Fruit fly (Drosophila melanogaster) whole organism, embryonic: Measurements from ENCODE around the gene SkpD.

ENCODE experiments used
- Atf-2 ChIP-seq: fragments of 200-800 bp; sonication (Bioruptor generic); optimal IDR thresholded peaks from 2 replicates; lab custom pipeline; 2016; ENCODE audit warnings: missing biosample characterization, missing genetic modification characterization
- Bdp1 ChIP-seq: fragments of 200-800 bp; sonication (Bioruptor generic); optimal IDR thresholded peaks from 3 replicates; lab custom pipeline; 2016; ENCODE audit warnings: missing biosample characterization, missing genetic modification characterization
- CG11696 ChIP-seq: fragments of 200-800 bp; sonication (Bioruptor generic); IDR thresholded peaks from 2 replicates; pipeline ENCODE4 v1.3.6; 2022; ENCODE audit warnings: missing biosample characterization, missing genetic modification characterization
- CG12071 ChIP-seq: fragments of 200-800 bp; sonication (Bioruptor generic); optimal IDR thresholded peaks from 3 replicates; lab custom pipeline; 2018; ENCODE audit warnings: missing biosample characterization, mild to moderate bottlenecking, missing genetic modification characterization
- CG12155 ChIP-seq: fragments of 200-800 bp; sonication (Bioruptor generic); optimal IDR thresholded peaks from 3 replicates; lab custom pipeline; 2016; ENCODE audit warnings: missing biosample characterization, missing genetic modification characterization
- CG13424 ChIP-seq: fragments of 200-800 bp; sonication (Bioruptor generic); optimal IDR thresholded peaks from 2 replicates; lab custom pipeline; 2019; ENCODE audit warnings: missing biosample characterization, mild to moderate bottlenecking, missing genetic modification characterization, moderate library complexity
- CG13894 ChIP-seq: fragments of 200-800 bp; sonication (Bioruptor generic); optimal IDR thresholded peaks from 3 replicates; lab custom pipeline; 2018; ENCODE audit warnings: missing biosample characterization, mild to moderate bottlenecking, missing genetic modification characterization, moderate library complexity
- CG15514 ChIP-seq: fragments of 200-800 bp; sonication (Bioruptor generic); optimal IDR thresholded peaks from 3 replicates; lab custom pipeline; 2017; ENCODE audit warnings: missing biosample characterization, missing genetic modification characterization, mild to moderate bottlenecking, moderate library complexity, missing genetic modification reagents
- CG15696 ChIP-seq: fragments of 200-800 bp; sonication (Bioruptor generic); optimal IDR thresholded peaks from 2 replicates; lab custom pipeline; 2019; ENCODE audit warnings: missing biosample characterization, mild to moderate bottlenecking, missing genetic modification characterization, moderate library complexity
- CG1647 ChIP-seq: fragments of 200-800 bp; sonication (Bioruptor generic); optimal IDR thresholded peaks from 3 replicates; lab custom pipeline; 2016; ENCODE audit warnings: missing biosample characterization, missing genetic modification characterization
- CG16863 ChIP-seq: fragments of 200-800 bp; sonication (Bioruptor generic); optimal IDR thresholded peaks from 3 replicates; lab custom pipeline; 2016; ENCODE audit warnings: missing biosample characterization, missing genetic modification characterization
- CG1792 ChIP-seq: fragments of 200-800 bp; sonication (Bioruptor generic); optimal IDR thresholded peaks from 2 replicates; lab custom pipeline; 2016; ENCODE audit warnings: missing biosample characterization, missing genetic modification characterization
- CG18262 ChIP-seq: fragments of 200-800 bp; optimal IDR thresholded peaks from 3 replicates; lab custom pipeline; 2019; ENCODE audit warnings: missing biosample characterization, mild to moderate bottlenecking, missing genetic modification characterization, moderate library complexity
- CG2712 ChIP-seq: fragments of 200-800 bp; optimal IDR thresholded peaks from 3 replicates; lab custom pipeline; 2019; ENCODE audit warnings: missing biosample characterization, mild to moderate bottlenecking, missing genetic modification characterization, moderate library complexity
- CG30020 ChIP-seq: fragments of 200-800 bp; optimal IDR thresholded peaks from 2 replicates; lab custom pipeline; 2019; ENCODE audit warnings: missing biosample characterization, mild to moderate bottlenecking, missing genetic modification characterization, moderate library complexity
- CG3065 ChIP-seq: fragments of 200-800 bp; sonication (Bioruptor generic); optimal IDR thresholded peaks from 2 replicates; lab custom pipeline; 2016; ENCODE audit warnings: missing biosample characterization, missing genetic modification characterization
- CG32767 ChIP-seq: fragments of 200-800 bp; sonication (Bioruptor generic); IDR thresholded peaks from 2 replicates; pipeline ENCODE4 v1.3.6; 2022; ENCODE audit warnings: missing biosample characterization, missing genetic modification characterization
- CG3838 ChIP-seq: fragments of 200-800 bp; sonication (Bioruptor generic); optimal IDR thresholded peaks from 3 replicates; lab custom pipeline; 2016; ENCODE audit warnings: missing biosample characterization, missing genetic modification characterization
- CG3995 ChIP-seq: fragments of 200-800 bp; sonication (Bioruptor generic); optimal IDR thresholded peaks from 3 replicates; lab custom pipeline; 2016; ENCODE audit warnings: missing biosample characterization, missing genetic modification characterization
- CG4617 ChIP-seq: fragments of 200-800 bp; sonication (Bioruptor generic); optimal IDR thresholded peaks from 3 replicates; lab custom pipeline; 2016; ENCODE audit warnings: missing biosample characterization, missing genetic modification characterization, borderline replicate concordance
- CG5953 ChIP-seq: fragments of 200-800 bp; sonication (Bioruptor generic); IDR thresholded peaks from 2 replicates; pipeline ENCODE4 v1.3.6; 2022; ENCODE audit warnings: missing biosample characterization, missing genetic modification characterization
- CG6272 ChIP-seq: fragments of 200-800 bp; sonication (Bioruptor generic); IDR thresholded peaks from 2 replicates; pipeline ENCODE4 v1.3.6; 2022; ENCODE audit warnings: missing biosample characterization, missing genetic modification characterization
- CG7928 ChIP-seq: fragments of 200-800 bp; sonication (Bioruptor generic); optimal IDR thresholded peaks from 2 replicates; lab custom pipeline; 2017; ENCODE audit warnings: missing biosample characterization, mild to moderate bottlenecking, missing genetic modification characterization
- CG9817 ChIP-seq: fragments of 200-800 bp; sonication (Bioruptor generic); optimal IDR thresholded peaks from 2 replicates; lab custom pipeline; 2018; ENCODE audit warnings: missing biosample characterization, mild to moderate bottlenecking, missing genetic modification characterization, moderate library complexity
- CG9876 ChIP-seq: fragments of 200-800 bp; sonication (Bioruptor generic); optimal IDR thresholded peaks from 2 replicates; lab custom pipeline; 2016; ENCODE audit warnings: missing biosample characterization, missing genetic modification characterization
- CG9932 ChIP-seq: fragments of 200-800 bp; sonication (Bioruptor generic); IDR thresholded peaks from 2 replicates; pipeline ENCODE4 v1.3.6; 2022; ENCODE audit warnings: missing biosample characterization, missing genetic modification characterization
- CTCF ChIP-seq: fragments of 200-800 bp; sonication (Bioruptor generic); optimal IDR thresholded peaks from 2 replicates; lab custom pipeline; 2017; ENCODE audit warnings: missing biosample characterization, mild to moderate bottlenecking, missing genetic modification characterization, moderate library complexity
- CkIIα-i1 ChIP-seq: fragments of 200-800 bp; sonication (Bioruptor generic); IDR thresholded peaks from 2 replicates; pipeline ENCODE4 v1.3.6; 2022; ENCODE audit warnings: missing biosample characterization, missing genetic modification characterization
- Dp ChIP-seq: fragments of 200-800 bp; sonication (Bioruptor generic); optimal IDR thresholded peaks from 2 replicates; lab custom pipeline; 2018; ENCODE audit warnings: missing biosample characterization, mild to moderate bottlenecking, missing genetic modification characterization, moderate library complexity
- E2f2 ChIP-seq: fragments of 200-800 bp; sonication (Bioruptor generic); IDR thresholded peaks from 2 replicates; pipeline ENCODE4 v1.3.6; 2022; ENCODE audit warnings: missing biosample characterization, missing genetic modification characterization
- ERR ChIP-seq: fragments of 200-800 bp; sonication (Bioruptor generic); optimal IDR thresholded peaks from 2 replicates; lab custom pipeline; 2016; ENCODE audit warnings: missing biosample characterization, missing genetic modification characterization
- HLHmδ ChIP-seq: fragments of 200-800 bp; sonication (Bioruptor generic); optimal IDR thresholded peaks from 2 replicates; lab custom pipeline; 2018; ENCODE audit warnings: missing biosample characterization, mild to moderate bottlenecking, missing genetic modification characterization, moderate library complexity
- Hey ChIP-seq: fragments of 200-800 bp; sonication (Bioruptor generic); optimal IDR thresholded peaks from 3 replicates; lab custom pipeline; 2018; ENCODE audit warnings: missing biosample characterization, mild to moderate bottlenecking, missing genetic modification characterization
- Rx ChIP-seq: fragments of 200-800 bp; sonication (Bioruptor generic); IDR thresholded peaks from 2 replicates; pipeline ENCODE4 v1.3.6; 2022; ENCODE audit warnings: missing biosample characterization, missing genetic modification characterization
- Ssrp ChIP-seq: fragments of 200-800 bp; sonication (Bioruptor generic); optimal IDR thresholded peaks from 2 replicates; lab custom pipeline; 2018; ENCODE audit warnings: missing biosample characterization, mild to moderate bottlenecking, missing genetic modification characterization, moderate library complexity
- Stat92E ChIP-seq, 3 experiments: fragments of >200 bp in 2 of 3; fragments of 200-800 bp in 1 of 3; sonication (Bioruptor generic) in 1 of 3; optimal IDR thresholded peaks; 2 replicates each; lab custom pipeline; 2017 to 2019; ENCODE audit warnings: missing biosample characterization in 3 of 3, missing genetic modification characterization in 3 of 3, mild to moderate bottlenecking in 1 of 3, moderate library complexity in 1 of 3
- Xbp1 ChIP-seq: fragments of 200-800 bp; sonication (Bioruptor generic); optimal IDR thresholded peaks from 3 replicates; lab custom pipeline; 2016; ENCODE audit warnings: missing biosample characterization, mild to moderate bottlenecking, missing genetic modification characterization
- disco-r ChIP-seq: fragments of 200-800 bp; sonication (Bioruptor generic); optimal IDR thresholded peaks from 2 replicates; lab custom pipeline; 2016; ENCODE audit warnings: missing biosample characterization, missing genetic modification characterization
- ems ChIP-seq: fragments of 200-800 bp; sonication (Bioruptor generic); optimal IDR thresholded peaks from 3 replicates; lab custom pipeline; 2016; ENCODE audit warnings: missing biosample characterization, missing genetic modification characterization
- esg ChIP-seq: fragments of 200-800 bp; sonication (Bioruptor generic); conservative IDR thresholded peaks from 2 replicates; pipeline ENCODE4 v1.3.6; 2022; ENCODE audit warnings: missing biosample characterization, missing genetic modification characterization
- gfzf ChIP-seq: fragments of 200-800 bp; sonication (Bioruptor generic); optimal IDR thresholded peaks from 2 replicates; lab custom pipeline; 2016; ENCODE audit warnings: missing biosample characterization, mild to moderate bottlenecking, missing genetic modification characterization, moderate library complexity
- ham ChIP-seq: fragments of 200-800 bp; sonication (Bioruptor generic); IDR thresholded peaks from 2 replicates; pipeline ENCODE4 v1.3.6; 2022; ENCODE audit warnings: missing biosample characterization, missing genetic modification characterization
- her ChIP-seq: fragments of 200-800 bp; sonication (Bioruptor generic); optimal IDR thresholded peaks from 2 replicates; lab custom pipeline; 2016; ENCODE audit warnings: missing biosample characterization, missing genetic modification characterization
- ind ChIP-seq: fragments of 200-800 bp; sonication (Bioruptor generic); optimal IDR thresholded peaks from 3 replicates; lab custom pipeline; 2016; ENCODE audit warnings: missing biosample characterization, missing genetic modification characterization
- insv ChIP-seq, 2 experiments: fragments of 200-800 bp; sonication (Bioruptor generic); optimal IDR thresholded peaks; 3 replicates each; lab custom pipeline; 2016 to 2018; ENCODE audit warnings: missing biosample characterization in 2 of 2, missing genetic modification characterization in 2 of 2
- kah ChIP-seq: fragments of 200-800 bp; sonication (Bioruptor generic); optimal IDR thresholded peaks from 2 replicates; lab custom pipeline; 2018; ENCODE audit warnings: missing biosample characterization, mild to moderate bottlenecking, missing genetic modification characterization
- klu ChIP-seq: fragments of 200-800 bp; sonication (Bioruptor generic); IDR thresholded peaks from 2 replicates; pipeline ENCODE4 v1.3.6; 2022; ENCODE audit warnings: missing biosample characterization, missing genetic modification characterization
- nau ChIP-seq: fragments of 200-800 bp; sonication (Bioruptor generic); optimal IDR thresholded peaks from 3 replicates; lab custom pipeline; 2017; ENCODE audit warnings: missing biosample characterization, mild to moderate bottlenecking, missing genetic modification characterization, missing genetic modification reagents
- nmo ChIP-seq: fragments of 200-800 bp; sonication (Bioruptor generic); optimal IDR thresholded peaks from 2 replicates; lab custom pipeline; 2018; ENCODE audit warnings: missing biosample characterization, mild to moderate bottlenecking, missing genetic modification characterization, moderate library complexity
- org-1 ChIP-seq: fragments of 200-800 bp; sonication (Bioruptor generic); optimal IDR thresholded peaks from 2 replicates; lab custom pipeline; 2017; ENCODE audit warnings: missing biosample characterization, missing genetic modification characterization
- otp ChIP-seq: fragments of 200-800 bp; sonication (Bioruptor generic); IDR thresholded peaks from 3 replicates; pipeline ENCODE4, ENCODE4 v1.3.6; 2022; ENCODE audit warnings: missing biosample characterization, missing genetic modification characterization
- sens-2 ChIP-seq: fragments of 200-800 bp; sonication (Bioruptor generic); IDR thresholded peaks from 2 replicates; pipeline ENCODE4 v1.3.6; 2022; ENCODE audit warnings: missing biosample characterization, missing genetic modification characterization
- vfl ChIP-seq: fragments of 200-800 bp; sonication (Bioruptor generic); optimal IDR thresholded peaks from 2 replicates; lab custom pipeline; 2016; ENCODE audit warnings: missing biosample characterization, missing genetic modification characterization

Gene SkpD

dm6 chrX:19851989-19852307, 39.4 kb downstream of the SkpD start, which contains the start of the genes pico and Nup205 (continued):
- TF ChIP-seq insv (GFP tag; optimal IDR thresholded peaks at IDR 0.05; lab: Kevin White, UChicago) (no peak), CG12071 (GFP tag; lab: Kevin White, UChicago) (no peak), her (GFP tag; lab: Kevin White, UChicago) (peak; percentile 74), CG4617 (GFP tag; lab: Kevin White, UChicago) (peak; percentile 38), CG15696 (tag; lab: Kevin White, UChicago) (no peak), Hey (tag; lab: Kevin White, UChicago) (no peak), Atf-2 (GFP tag; lab: Kevin White, UChicago) (no peak), CG16863 (GFP tag; lab: Kevin White, UChicago) (peak; percentile 63), CG9817 (tag; lab: Kevin White, UChicago) (no peak), CG30020 (tag; lab: Kevin White, UChicago) (no peak), gfzf (peak; percentile 71), CG1792 (GFP tag; lab: Kevin White, UChicago) (peak; percentile 37), ham (GFP tag; lab: Robert Waterston, UW) (no peak), CG11696 (GFP tag; lab: Robert Waterston, UW) (no peak), CG3995 (GFP tag; lab: Kevin White, UChicago) (no peak), HLHmδ (GFP tag; lab: Kevin White, UChicago) (peak; percentile 1), Bdp1 (GFP tag; lab: Kevin White, UChicago) (peak; percentile 28), Dp (GFP tag; lab: Kevin White, UChicago) (peak; percentile 72), CG6272 (GFP tag; lab: Robert Waterston, UW) (no peak), CG9876 (GFP tag; lab: Kevin White, UChicago) (no peak), ERR (GFP tag; lab: Kevin White, UChicago) (no peak), Stat92E (GFP tag; optimal IDR thresholded peaks at IDR 0.05; lab: Kevin White, UChicago) (no peak), CG5953 (no peak), E2f2 (GFP tag; lab: Robert Waterston, UW) (peak; percentile 77), esg (GFP tag; lab: Robert Waterston, UW) (no peak), ems (peak; percentile 45), CG15514 (GFP tag; lab: Kevin White, UChicago) (peak; percentile 94), nau (GFP tag; lab: Kevin White, UChicago) (no peak), CG18262 (no peak), CkIIα-i1 (GFP tag; lab: Robert Waterston, UW) (no peak), Ssrp (tag; lab: Kevin White, UChicago) (no peak), CG3838 (no peak), Xbp1 (peak; percentile 42), nmo (GFP tag; lab: Kevin White, UChicago) (peak; percentile 58), klu (GFP tag; lab: Robert Waterston, UW) (no peak), sens-2 (GFP tag; lab: Robert Waterston, UW) (no peak), CG1647 (GFP tag; lab: Kevin White, UChicago) (no peak), Rx (GFP tag; lab: Robert Waterston, UW) (no peak), vfl (no peak), org-1 (GFP tag; lab: Kevin White, UChicago) (no peak), CG2712 (no peak), CG32767 (GFP tag; lab: Robert Waterston, UW) (no peak), CG12155 (no peak), CG13894 (no peak), CG3065 (no peak), CG9932 (GFP tag; lab: Robert Waterston, UW) (peak; percentile 54), ind (GFP tag; lab: Kevin White, UChicago) (no peak), otp (GFP tag; lab: Robert Waterston, UW) (no peak), disco-r (no peak), CG13424 (tag; lab: Kevin White, UChicago) (peak; percentile 12), CTCF (GFP tag; lab: Kevin White, UChicago) (peak; percentile 75), kah (no peak), CG7928 (GFP tag; lab: Kevin White, UChicago) (peak; percentile 97)
